Worm (Caenorhabditis elegans): ENCODE measurements around the gene C54F6.18.

Gene C54F6.18

DNA sequence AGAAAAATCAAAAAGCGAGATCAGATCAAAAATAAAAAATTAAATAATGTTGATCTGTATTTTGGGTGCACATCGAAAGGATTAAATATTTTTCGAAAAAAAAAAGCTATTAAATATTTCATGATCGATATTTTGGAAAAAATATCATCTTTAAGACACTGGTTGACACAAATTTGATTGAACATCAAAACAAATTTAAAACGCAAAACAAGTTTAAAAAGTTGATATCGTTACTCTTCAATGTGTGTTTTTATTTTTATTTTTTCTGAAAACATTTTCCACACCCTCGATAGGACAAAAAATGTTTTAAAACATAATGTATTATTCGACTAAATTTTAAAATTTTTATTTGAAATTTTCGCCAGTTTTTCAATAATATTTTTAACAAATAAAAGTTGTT, 12.2 kb downstream of the C54F6.18 start, which contains the start of gene C54F6.12:
C54F6.12 (minus strand) TSS at position 101 of the 400 bp plus-strand sequence.
- TF ChIP-seq ekl-4 (GFP tag; IDR thresholded peaks at IDR 0.05), result no peak
- TF ChIP-seq snpc-3.4 (tag; optimal IDR thresholded peaks at IDR 0.05), result no peak
- TF ChIP-seq attf-6 (GFP tag; IDR thresholded peaks at IDR 0.05), result no peak
- no peak for TF ChIP-seq efl-1 (GFP tag; optimal IDR thresholded peaks at IDR 0.05)
- no peak for TF ChIP-seq atf-7 (tag; optimal IDR thresholded peaks at IDR 0.05)
- TF ChIP-seq ceh-27 (GFP tag; optimal IDR thresholded peaks at IDR 0.05), result no peak
- TF ChIP-seq tbp1 (GFP tag; optimal IDR thresholded peaks at IDR 0.05), result no peak

DNA sequence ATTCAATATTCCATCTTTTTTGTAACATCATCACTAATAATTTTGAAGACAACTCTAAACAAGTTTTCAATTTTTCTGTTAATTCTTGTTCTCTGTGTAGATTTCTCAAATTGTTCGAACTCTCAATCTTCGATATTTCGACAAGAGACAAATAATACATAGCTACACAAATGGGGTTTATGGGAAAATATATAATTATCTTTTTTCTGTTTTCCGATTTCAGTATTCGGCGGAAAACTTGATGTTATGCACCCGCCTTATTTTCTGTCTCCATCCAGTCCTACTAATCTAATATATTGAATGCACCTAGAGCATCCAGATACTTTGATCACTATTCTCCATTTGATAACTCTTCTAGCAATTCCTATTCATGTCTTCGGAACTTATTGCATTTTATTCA, 13.2 kb downstream of the C54F6.18 start, which contains the start of gene srh-268:
srh-268 (plus strand) TSS at position 301 of the 400 bp plus-strand sequence.
- TF ChIP-seq ztf-25 (GFP tag; IDR thresholded peaks at IDR 0.05) (no peak), F23B12.7 (tag; optimal IDR thresholded peaks at IDR 0.05; ENCODE audit: insufficient read depth) (no peak)

ce11 chrV:7543728-7544127, 17.9 kb downstream of the C54F6.18 start:
- no peak for TF ChIP-seq F55B11.4 (tag; optimal IDR thresholded peaks at IDR 0.05; ENCODE audit: borderline replicate concordance, insufficient read depth)
- TF ChIP-seq ceh-40 (GFP tag; IDR thresholded peaks at IDR 0.05), result no peak
- no peak for TF ChIP-seq die-1 (tag; optimal IDR thresholded peaks at IDR 0.05)
- no peak for TF ChIP-seq lir-1 (GFP tag; conservative IDR thresholded peaks at IDR 0.05)
- no peak for TF ChIP-seq F23B12.7 (tag; optimal IDR thresholded peaks at IDR 0.05; ENCODE audit: insufficient read depth)
- no peak for TF ChIP-seq rpc-1 (optimal IDR thresholded peaks at IDR 0.05)
- TF ChIP-seq rpc-1 (tag; optimal IDR thresholded peaks at IDR 0.05), result no peak
- TF ChIP-seq ekl-4 (GFP tag; IDR thresholded peaks at IDR 0.05), result no peak
- TF ChIP-seq lin-26 (GFP tag; IDR thresholded peaks at IDR 0.05), result no peak
- TF ChIP-seq ccch-3 (GFP tag; optimal IDR thresholded peaks at IDR 0.05), result no peak
- no peak for TF ChIP-seq Y53G8AR.9 (GFP tag; conservative IDR thresholded peaks at IDR 0.05)
- no peak for TF ChIP-seq tlf-1 (GFP tag; optimal IDR thresholded peaks at IDR 0.05)
- no peak for TF ChIP-seq lsl-1 (GFP tag; optimal IDR thresholded peaks at IDR 0.05)
- no peak for TF ChIP-seq snpc-3.4 (tag; optimal IDR thresholded peaks at IDR 0.05)

DNA sequence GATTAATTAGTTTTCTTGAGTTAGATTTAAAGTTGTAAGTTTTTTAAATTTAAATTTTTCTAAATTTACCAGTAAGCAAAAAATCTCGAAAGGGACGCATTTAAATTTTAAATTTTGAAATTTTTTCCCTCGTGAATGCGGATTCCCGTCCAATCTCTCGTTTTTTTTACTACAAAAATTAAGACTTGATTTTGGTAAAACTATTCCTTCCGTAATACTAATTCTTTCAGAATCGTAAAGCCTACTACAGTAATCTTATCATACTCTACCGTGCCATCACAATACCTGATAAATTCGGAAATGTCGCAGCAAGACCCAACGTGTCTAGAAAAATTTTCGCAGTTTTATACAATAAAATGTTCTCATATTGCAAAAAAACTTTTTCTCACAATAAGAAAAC, 19.4 kb downstream of the C54F6.18 start, which contains the start of the genes C54F6.19 and nhx-3:
C54F6.19 (plus strand) TSS at position 301 of the 400 bp plus-strand sequence.
nhx-3 (minus strand) TSS at position 337 of the 400 bp plus-strand sequence.
- TF ChIP-seq egrh-3 (GFP tag; IDR thresholded peaks at IDR 0.05) (no peak), lsy-27 (tag; optimal IDR thresholded peaks at IDR 0.05; ENCODE audit: borderline replicate concordance, insufficient read depth) (no peak), lag-1 (GFP tag; IDR thresholded peaks at IDR 0.05) (no peak), madf-10 (tag; optimal IDR thresholded peaks at IDR 0.05) (no peak), ceh-58 (GFP tag; IDR thresholded peaks at IDR 0.05) (no peak), sea-2 (GFP tag; IDR thresholded peaks at IDR 0.05) (no peak), atf-7 (tag; optimal IDR thresholded peaks at IDR 0.05) (no peak), F57C9.4 (tag; optimal IDR thresholded peaks at IDR 0.05) (no peak), mxl-1 (tag; optimal IDR thresholded peaks at IDR 0.05) (no peak), rec-8 (tag; optimal IDR thresholded peaks at IDR 0.05) (no peak)

DNA sequence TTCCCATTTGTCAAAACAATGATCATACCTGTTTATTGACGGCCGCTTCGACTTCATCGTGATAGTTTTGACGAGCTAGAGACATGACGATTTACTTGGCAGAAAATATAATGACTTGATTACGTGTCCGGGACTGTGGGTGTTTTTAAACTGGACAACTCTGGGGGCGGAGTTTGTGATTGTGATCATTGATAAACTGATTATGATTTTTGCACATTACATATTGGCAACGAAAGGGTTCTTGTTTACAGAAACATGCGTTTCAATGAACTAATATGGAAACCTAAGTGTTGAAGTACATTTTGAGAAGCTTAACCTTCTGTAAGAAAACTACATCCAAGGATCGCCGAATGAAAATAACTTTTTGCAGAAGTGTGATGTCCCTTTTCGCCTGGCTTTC, 21.7 kb downstream of the C54F6.18 start, which contains the start of gene ftn-1:
ftn-1 (minus strand) TSS at position 101 of the 400 bp plus-strand sequence.
- TF ChIP-seq ceh-58 (GFP tag; IDR thresholded peaks at IDR 0.05) (no peak), die-1 (tag; optimal IDR thresholded peaks at IDR 0.05) (no peak), aptf-2 (GFP tag; conservative IDR thresholded peaks at IDR 0.05) (no peak), akir-1 (GFP tag; optimal IDR thresholded peaks at IDR 0.05) (no peak), attf-3 (GFP tag; conservative IDR thresholded peaks at IDR 0.05) (no peak), efl-1 (GFP tag; optimal IDR thresholded peaks at IDR 0.05) (no peak), hlh-12 (tag; optimal IDR thresholded peaks at IDR 0.05) (no peak), nfya-1 (tag; optimal IDR thresholded peaks at IDR 0.05; ENCODE audit: borderline replicate concordance, insufficient read depth) (no peak), rcor-1 (GFP tag; IDR thresholded peaks at IDR 0.05) (no peak), ccch-3 (GFP tag; optimal IDR thresholded peaks at IDR 0.05) (no peak), tbp1 (GFP tag; optimal IDR thresholded peaks at IDR 0.05) (no peak), somi-1 (GFP tag; optimal IDR thresholded peaks at IDR 0.05) (no peak)
